Fruit fly (Drosophila melanogaster): ENCODE data around the gene CG7016.

- TF ChIP-seq tai (GFP tag; optimal IDR thresholded peaks at IDR 0.05) (no peak), h (GFP tag; optimal IDR thresholded peaks at IDR 0.05) (no peak), GATAd (GFP tag; optimal IDR thresholded peaks at IDR 0.05) (no peak), pan (optimal IDR thresholded peaks at IDR 0.05) (no peak), brk (GFP tag; optimal IDR thresholded peaks at IDR 0.05) (no peak)
Measured at dm6 chr3R:24886470-24886869, 23.7 kb downstream of the CG7016 start.
